Fruit fly (Drosophila melanogaster) whole organism, wandering third instar larva: Measurements from ENCODE around the gene CG1640.

Experiments
- Abd-B ChIP-seq: fragments of >200 bp; optimal IDR thresholded peaks from 2 replicates; lab custom pipeline; 2017; ENCODE audit warnings: missing biosample characterization, missing genetic modification characterization
- CG32264 ChIP-seq: fragments of 200-800 bp; sonication (Bioruptor generic); optimal IDR thresholded peaks from 2 replicates; lab custom pipeline; 2016; ENCODE audit warnings: missing biosample characterization, missing genetic modification characterization
- CG9705 ChIP-seq: fragments of 200-800 bp; sonication (Bioruptor generic); optimal IDR thresholded peaks from 2 replicates; lab custom pipeline; 2018; ENCODE audit warnings: missing biosample characterization, mild to moderate bottlenecking, missing genetic modification characterization
- CrebA ChIP-seq: fragments of 200-800 bp; sonication (Bioruptor generic); optimal IDR thresholded peaks from 2 replicates; lab custom pipeline; 2016; ENCODE audit warnings: missing biosample characterization, mild to moderate bottlenecking, missing genetic modification characterization, borderline replicate concordance
- Dfd ChIP-seq: fragments of >200 bp; optimal IDR thresholded peaks from 2 replicates; lab custom pipeline; 2017; ENCODE audit warnings: missing biosample characterization, missing genetic modification characterization
- Dif ChIP-seq: fragments of 200-275, 200-300 bp; sonication (Bioruptor generic); optimal IDR thresholded peaks from 2 replicates; lab custom pipeline; 2018; ENCODE audit warnings: missing biosample characterization, missing genetic modification characterization; ENCODE audit not compliant: partially characterized antibody
- GATAd ChIP-seq: sonication (Bioruptor generic); optimal IDR thresholded peaks from 2 replicates; lab custom pipeline; 2016; ENCODE audit warnings: missing biosample characterization, missing genetic modification characterization
- HLH106 ChIP-seq: fragments of 200-800 bp; optimal IDR thresholded peaks from 3 replicates; lab custom pipeline; 2019; ENCODE audit warnings: missing biosample characterization, mild to moderate bottlenecking, missing genetic modification characterization, moderate library complexity
- Hnf4 ChIP-seq: fragments of 200-800 bp; sonication (Bioruptor generic); optimal IDR thresholded peaks from 2 replicates; lab custom pipeline; 2016; ENCODE audit warnings: missing biosample characterization, mild to moderate bottlenecking, missing genetic modification characterization
- Hr78 ChIP-seq: fragments of >200 bp; optimal IDR thresholded peaks from 2 replicates; lab custom pipeline; 2017; ENCODE audit warnings: missing biosample characterization, missing genetic modification characterization
- Hr83 ChIP-seq: fragments of 200-300 bp; sonication (Bioruptor generic); optimal IDR thresholded peaks from 2 replicates; lab custom pipeline; 2016; ENCODE audit warnings: missing biosample characterization, mild to moderate bottlenecking, missing genetic modification characterization, moderate library complexity; ENCODE audit not compliant: poor library complexity, severe bottlenecking
- Jra ChIP-seq: sonication (Bioruptor generic); optimal IDR thresholded peaks from 2 replicates; lab custom pipeline; 2016; ENCODE audit warnings: missing biosample characterization, missing genetic modification characterization
- Mio ChIP-seq: sonication (Bioruptor generic); optimal IDR thresholded peaks from 2 replicates; lab custom pipeline; 2016; ENCODE audit warnings: missing biosample characterization, missing genetic modification characterization
- Myc ChIP-seq: fragments of >200 bp; optimal IDR thresholded peaks from 2 replicates; lab custom pipeline; 2017
- N ChIP-seq: fragments of >200 bp; optimal IDR thresholded peaks from 2 replicates; lab custom pipeline; 2018; ENCODE audit warnings: missing biosample characterization, missing external identifiers, missing genetic modification characterization
- OdsH ChIP-seq: fragments of 200-800 bp; sonication (Bioruptor generic); optimal IDR thresholded peaks from 2 replicates; lab custom pipeline; 2016; ENCODE audit warnings: missing biosample characterization, mild to moderate bottlenecking, missing genetic modification characterization
- Sp1 ChIP-seq: fragments of 200-800 bp; sonication (Bioruptor generic); optimal IDR thresholded peaks from 3 replicates; lab custom pipeline; 2019; ENCODE audit warnings: missing biosample characterization, mild to moderate bottlenecking, missing genetic modification characterization, moderate library complexity
- Vsx2 ChIP-seq: fragments of 200-300, 225-300 bp; sonication (Bioruptor generic); optimal IDR thresholded peaks from 2 replicates; lab custom pipeline; 2018; ENCODE audit warnings: missing biosample characterization, missing genetic modification characterization; ENCODE audit not compliant: partially characterized antibody
- br ChIP-seq: fragments of 200-800 bp; sonication (Bioruptor generic); optimal IDR thresholded peaks from 2 replicates; lab custom pipeline; 2016; ENCODE audit warnings: missing biosample characterization, missing genetic modification characterization
- brk ChIP-seq: fragments of 200-800 bp; sonication (Bioruptor generic); optimal IDR thresholded peaks from 2 replicates; lab custom pipeline; 2016; ENCODE audit warnings: missing biosample characterization, mild to moderate bottlenecking, missing genetic modification characterization
- dl ChIP-seq, 2 experiments: fragments of 175-275, 200-275 bp in 1 of 2; fragments of 200-275 bp in 1 of 2; sonication (Bioruptor generic); optimal IDR thresholded peaks; lab custom pipeline; 2018; ENCODE audit warnings: mild to moderate bottlenecking in 2 of 2, missing biosample characterization in 2 of 2, missing genetic modification characterization in 2 of 2, moderate library complexity in 2 of 2; ENCODE audit not compliant: partially characterized antibody in 2 of 2, insufficient read depth in 1 of 2
- dmrt93B ChIP-seq: fragments of 200-800 bp; sonication (Bioruptor generic); optimal IDR thresholded peaks from 2 replicates; lab custom pipeline; 2018; ENCODE audit warnings: missing biosample characterization, mild to moderate bottlenecking, missing genetic modification characterization
- dsf ChIP-seq: sonication (Bioruptor generic); optimal IDR thresholded peaks from 2 replicates; lab custom pipeline; 2016; ENCODE audit warnings: missing biosample characterization, missing genetic modification characterization, borderline replicate concordance
- ey ChIP-seq: fragments of 200-800 bp; sonication (Bioruptor generic); optimal IDR thresholded peaks from 2 replicates; lab custom pipeline; 2016; ENCODE audit warnings: missing biosample characterization, missing genetic modification characterization
- foxo ChIP-seq, 2 experiments: fragments of 200-800 bp; sonication (Bioruptor generic); optimal IDR thresholded peaks; 2 replicates in 1 of 2; 3 replicates in 1 of 2; lab custom pipeline; 2016 to 2017; ENCODE audit warnings: missing biosample characterization in 2 of 2, missing genetic modification characterization in 2 of 2
- fru ChIP-seq: fragments of 200-800 bp; sonication (Bioruptor generic); optimal IDR thresholded peaks from 3 replicates; lab custom pipeline; 2016; ENCODE audit warnings: missing biosample characterization, mild to moderate bottlenecking, missing genetic modification characterization
- h ChIP-seq: fragments of 200-800 bp; sonication (Bioruptor generic); optimal IDR thresholded peaks from 3 replicates; lab custom pipeline; 2016; ENCODE audit warnings: missing biosample characterization, mild to moderate bottlenecking, missing genetic modification characterization
- jim ChIP-seq: fragments of 175-275, 200-325 bp; sonication (Bioruptor generic); optimal IDR thresholded peaks from 2 replicates; lab custom pipeline; 2016; ENCODE audit warnings: missing biosample characterization, mild to moderate bottlenecking, missing genetic modification characterization
- lola ChIP-seq: fragments of >200 bp; optimal IDR thresholded peaks from 2 replicates; lab custom pipeline; 2017; ENCODE audit warnings: missing biosample characterization, missing genetic modification characterization
- pan ChIP-seq: fragments of >200 bp; optimal IDR thresholded peaks from 2 replicates; lab custom pipeline; 2017
- psq ChIP-seq: fragments of 200-800 bp; sonication (Bioruptor generic); optimal IDR thresholded peaks from 3 replicates; lab custom pipeline; 2017; ENCODE audit warnings: missing biosample characterization, mild to moderate bottlenecking, missing genetic modification characterization, moderate library complexity
- rgr ChIP-seq: fragments of 200-800 bp; sonication (Bioruptor generic); optimal IDR thresholded peaks from 3 replicates; lab custom pipeline; 2016; ENCODE audit warnings: missing biosample characterization, mild to moderate bottlenecking, missing genetic modification characterization
- sage ChIP-seq: fragments of 200-800 bp; sonication (Bioruptor generic); optimal IDR thresholded peaks from 2 replicates; lab custom pipeline; 2016; ENCODE audit warnings: missing biosample characterization, mild to moderate bottlenecking, missing genetic modification characterization
- sv ChIP-seq: fragments of 200-800 bp; sonication (Bioruptor generic); optimal IDR thresholded peaks from 3 replicates; lab custom pipeline; 2016; ENCODE audit warnings: missing biosample characterization, missing genetic modification characterization
- tai ChIP-seq: sonication (Bioruptor generic); optimal IDR thresholded peaks from 2 replicates; lab custom pipeline; 2016; ENCODE audit warnings: missing biosample characterization, missing genetic modification characterization
- usp ChIP-seq: fragments of >200 bp; optimal IDR thresholded peaks from 2 replicates; lab custom pipeline; 2017; ENCODE audit warnings: missing biosample characterization, missing genetic modification characterization
- woc ChIP-seq: sonication (Bioruptor generic); optimal IDR thresholded peaks from 2 replicates; lab custom pipeline; 2016; ENCODE audit warnings: missing biosample characterization, mild to moderate bottlenecking, missing genetic modification characterization

The CG1640 gene

DNA sequence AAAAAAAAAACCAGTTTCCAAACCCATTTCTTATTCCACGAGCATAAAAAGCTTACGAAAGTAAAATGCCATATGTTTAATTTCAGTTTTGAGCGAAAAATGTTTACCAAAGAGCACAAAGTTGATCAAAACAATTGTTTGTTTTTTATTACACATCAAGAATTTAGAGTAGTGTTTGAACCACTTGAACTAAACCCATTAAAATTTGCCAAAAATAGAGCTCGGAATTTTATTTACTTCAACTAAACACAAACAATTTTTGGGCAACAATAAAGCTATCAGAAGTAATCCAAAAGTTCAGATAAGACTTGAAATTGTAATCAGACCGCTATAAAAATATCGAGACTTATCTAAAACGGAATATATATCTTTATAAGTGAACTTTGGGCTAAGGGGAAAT, 4.6 kb downstream of the CG1640 start:
- no peak for TF ChIP-seq fru (GFP tag; lab: Kevin White, UChicago)
- no peak for TF ChIP-seq N (GFP tag; lab: Kevin White, UChicago)
- no peak for TF ChIP-seq br (GFP tag; lab: Kevin White, UChicago)
- no peak for TF ChIP-seq Vsx2 (GFP tag; lab: Kevin White, UChicago)
- no peak for TF ChIP-seq HLH106 (tag; lab: Kevin White, UChicago)
- no peak for TF ChIP-seq brk (GFP tag; lab: Kevin White, UChicago)
- no peak for TF ChIP-seq CG9705 (GFP tag; lab: Kevin White, UChicago)
- TF ChIP-seq Dif, result no peak
- TF ChIP-seq rgr, result no peak
- no peak for TF ChIP-seq woc
- no peak for TF ChIP-seq tai (GFP tag; lab: Kevin White, UChicago)
- no peak for TF ChIP-seq Abd-B (GFP tag; lab: Kevin White, UChicago)
- TF ChIP-seq Sp1 (GFP tag; lab: Kevin White, UChicago), result no peak
- TF ChIP-seq sage (GFP tag; lab: Kevin White, UChicago), result no peak
- no peak for TF ChIP-seq CG32264 (GFP tag; lab: Kevin White, UChicago)
- no peak for TF ChIP-seq Hnf4 (GFP tag; lab: Kevin White, UChicago)
- no peak for TF ChIP-seq Jra (GFP tag; lab: Kevin White, UChicago)
- TF ChIP-seq foxo (GFP tag; optimal IDR thresholded peaks at IDR 0.05; lab: Kevin White, UChicago), result no peak
- no peak for TF ChIP-seq usp

DNA sequence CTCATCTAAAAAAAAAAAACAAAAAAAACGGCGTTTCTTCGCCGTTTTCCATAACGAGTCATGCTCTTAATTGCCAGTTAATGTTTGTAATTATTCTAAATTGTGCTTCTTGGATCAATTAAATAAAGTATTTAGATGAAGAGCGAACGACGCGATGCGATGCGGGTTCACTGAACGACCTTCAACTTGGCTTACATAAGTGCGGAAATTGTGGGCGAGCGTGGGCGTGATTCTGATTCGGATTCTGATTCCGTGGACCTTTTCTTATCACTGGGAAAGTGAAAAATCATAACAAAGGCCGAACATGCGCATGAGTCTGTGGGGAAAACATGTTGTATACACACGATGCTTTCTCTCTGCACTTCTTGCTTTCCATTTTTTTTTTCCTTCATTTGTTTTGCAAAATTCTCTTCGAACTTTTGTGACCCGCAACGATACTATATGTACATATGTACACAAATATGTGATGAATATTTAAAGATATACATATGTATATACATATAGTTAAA, 5.1 kb downstream of the CG1640 start:
- TF ChIP-seq tai (GFP tag; lab: Kevin White, UChicago) (no peak), GATAd (GFP tag; lab: Kevin White, UChicago) (no peak), Hr83 (GFP tag; lab: Kevin White, UChicago) (no peak), Abd-B (GFP tag; lab: Kevin White, UChicago) (no peak), psq (GFP tag; lab: Kevin White, UChicago) (no peak), Mio (GFP tag; lab: Kevin White, UChicago) (no peak), HLH106 (tag; lab: Kevin White, UChicago) (no peak), rgr (no peak), CrebA (GFP tag; lab: Kevin White, UChicago) (no peak), Dfd (GFP tag; lab: Kevin White, UChicago) (no peak), Hnf4 (GFP tag; lab: Kevin White, UChicago) (no peak), CG9705 (GFP tag; lab: Kevin White, UChicago) (no peak), fru (GFP tag; lab: Kevin White, UChicago) (no peak), Hr78 (GFP tag; lab: Kevin White, UChicago) (no peak), sage (GFP tag; lab: Kevin White, UChicago) (no peak), woc (no peak), h (GFP tag; lab: Kevin White, UChicago) (no peak), sv (GFP tag; lab: Kevin White, UChicago) (no peak), dsf (GFP tag; lab: Kevin White, UChicago) (no peak)

DNA sequence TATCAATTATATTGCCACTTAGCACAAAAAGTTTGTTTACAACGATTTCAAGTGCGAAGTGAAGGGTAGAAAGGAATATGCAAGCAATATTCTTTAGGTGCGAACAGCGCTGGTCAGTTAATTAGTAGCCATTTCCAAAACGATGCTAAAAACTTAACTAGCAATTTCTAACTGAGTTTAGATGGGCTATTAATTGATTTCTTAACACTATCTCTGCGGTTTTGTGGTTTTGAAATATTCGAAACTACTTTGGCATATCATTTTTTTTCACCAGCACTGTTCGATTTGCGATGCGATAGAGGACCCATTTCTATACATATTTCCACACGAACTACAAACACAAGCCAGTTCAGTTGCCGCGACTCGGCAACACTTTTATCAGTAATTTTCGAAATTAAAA, 6.1 kb downstream of the CG1640 start:
- TF ChIP-seq Abd-B (GFP tag; lab: Kevin White, UChicago), result no peak
- no peak for TF ChIP-seq Myc (lab: Kevin White, UChicago)
- no peak for TF ChIP-seq CG32264 (GFP tag; lab: Kevin White, UChicago)
- TF ChIP-seq psq (GFP tag; lab: Kevin White, UChicago), result peak; percentile 22
- no peak for TF ChIP-seq Dif
- peak; percentile 51 for TF ChIP-seq rgr
- TF ChIP-seq sv (GFP tag; lab: Kevin White, UChicago), result peak; percentile 0
- peak; percentile 1 for TF ChIP-seq tai (GFP tag; lab: Kevin White, UChicago)
- peak; percentile 50 for TF ChIP-seq h (GFP tag; lab: Kevin White, UChicago)
- peak; percentile 55 for TF ChIP-seq fru (GFP tag; lab: Kevin White, UChicago)
- TF ChIP-seq ey (GFP tag; lab: Kevin White, UChicago), result peak; percentile 34
- TF ChIP-seq Vsx2 (GFP tag; lab: Kevin White, UChicago), result no peak
- TF ChIP-seq foxo (GFP tag; optimal IDR thresholded peaks at IDR 0.05; lab: Kevin White, UChicago), result peak in 1 of 2 experiments; percentile 57

DNA sequence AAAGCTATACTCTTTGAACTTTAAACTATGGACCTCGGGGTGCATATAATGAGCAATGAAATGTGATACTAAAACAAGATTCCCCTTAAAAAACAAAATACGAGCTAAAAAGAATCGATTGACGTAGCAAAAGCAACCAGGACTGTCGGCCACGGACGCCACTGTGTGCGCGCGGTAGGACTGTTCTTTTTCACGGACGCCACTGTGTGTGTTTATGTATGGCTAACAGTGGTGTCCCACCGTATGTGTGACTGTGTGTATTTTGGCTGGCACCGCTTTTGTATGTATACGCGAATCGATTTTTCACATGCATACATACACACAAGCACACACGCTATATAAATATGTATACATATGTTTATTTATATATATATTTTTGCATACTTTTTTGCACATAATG, 13.4 kb downstream of the CG1640 start:
- TF ChIP-seq CG32264 (GFP tag; lab: Kevin White, UChicago) (no peak), Abd-B (GFP tag; lab: Kevin White, UChicago) (no peak), br (GFP tag; lab: Kevin White, UChicago) (peak; percentile 53), CG9705 (GFP tag; lab: Kevin White, UChicago) (no peak), GATAd (GFP tag; lab: Kevin White, UChicago) (peak; percentile 44), sv (GFP tag; lab: Kevin White, UChicago) (peak; percentile 63), OdsH (GFP tag; lab: Kevin White, UChicago) (peak; percentile 23), Jra (GFP tag; lab: Kevin White, UChicago) (peak; percentile 28), fru (GFP tag; lab: Kevin White, UChicago) (peak; percentile 52), brk (GFP tag; lab: Kevin White, UChicago) (no peak), Dfd (GFP tag; lab: Kevin White, UChicago) (no peak), ey (GFP tag; lab: Kevin White, UChicago) (peak; percentile 55), dmrt93B (GFP tag; lab: Kevin White, UChicago) (no peak), Vsx2 (GFP tag; lab: Kevin White, UChicago) (no peak), Mio (GFP tag; lab: Kevin White, UChicago) (no peak), foxo (GFP tag; optimal IDR thresholded peaks at IDR 0.05; lab: Kevin White, UChicago) (peak in 1 of 2 experiments; percentile 75), pan (lab: Kevin White, UChicago) (no peak), tai (GFP tag; lab: Kevin White, UChicago) (peak; percentile 66), sage (GFP tag; lab: Kevin White, UChicago) (peak; percentile 39), psq (GFP tag; lab: Kevin White, UChicago) (peak; percentile 53), lola (GFP tag; lab: Kevin White, UChicago) (no peak), dl (GFP tag; optimal IDR thresholded peaks at IDR 0.05; lab: Kevin White, UChicago; ENCODE audit: insufficient read depth in 1 of 2, partially characterized antibody in 2 of 2) (no peak), Myc (lab: Kevin White, UChicago) (no peak), dsf (GFP tag; lab: Kevin White, UChicago) (no peak), woc (no peak), rgr (peak; percentile 73), jim (GFP tag; lab: Kevin White, UChicago) (peak; percentile 32), HLH106 (tag; lab: Kevin White, UChicago) (peak; percentile 19)
